Fruit fly (Drosophila melanogaster) whole organism, embryonic: ENCODE measurements around the gene CG43230.

Source experiments
- Abd-B ChIP-seq: fragments of 200-800 bp; sonication (Bioruptor generic); optimal IDR thresholded peaks from 2 replicates; lab custom pipeline; 2018; ENCODE audit warnings: missing biosample characterization, mild to moderate bottlenecking, missing genetic modification characterization, moderate library complexity
- Blimp-1 ChIP-seq: fragments of 200-800 bp; sonication (Bioruptor generic); optimal IDR thresholded peaks from 3 replicates; lab custom pipeline; 2018; ENCODE audit warnings: missing biosample characterization, missing genetic modification characterization, mild to moderate bottlenecking, moderate library complexity, missing genetic modification reagents
- CG1024 ChIP-seq: fragments of 200-800 bp; sonication (Bioruptor generic); IDR thresholded peaks from 2 replicates; pipeline ENCODE4 v1.3.6; 2022; ENCODE audit warnings: missing biosample characterization, missing genetic modification characterization
- CG10979 ChIP-seq: fragments of 200-800 bp; sonication (Bioruptor generic); optimal IDR thresholded peaks from 2 replicates; lab custom pipeline; 2018; ENCODE audit warnings: missing biosample characterization, mild to moderate bottlenecking, missing genetic modification characterization, moderate library complexity
- CG11504 ChIP-seq: fragments of 200-800 bp; sonication (Bioruptor generic); optimal IDR thresholded peaks from 3 replicates; lab custom pipeline; 2019; ENCODE audit warnings: missing biosample characterization, mild to moderate bottlenecking, missing genetic modification characterization, moderate library complexity
- CG15514 ChIP-seq: fragments of 200-800 bp; sonication (Bioruptor generic); optimal IDR thresholded peaks from 3 replicates; lab custom pipeline; 2017; ENCODE audit warnings: missing biosample characterization, missing genetic modification characterization, mild to moderate bottlenecking, moderate library complexity, missing genetic modification reagents
- CG1603 ChIP-seq: fragments of 200-800 bp; sonication (Bioruptor generic); optimal IDR thresholded peaks from 2 replicates; lab custom pipeline; 2019; ENCODE audit warnings: missing biosample characterization, mild to moderate bottlenecking, missing genetic modification characterization, moderate library complexity
- CG2120 ChIP-seq: fragments of 200-800 bp; sonication (Bioruptor generic); optimal IDR thresholded peaks from 3 replicates; lab custom pipeline; 2016; ENCODE audit warnings: missing biosample characterization, missing genetic modification characterization
- CG3163 ChIP-seq: fragments of 200-800 bp; sonication (Bioruptor generic); optimal IDR thresholded peaks from 3 replicates; lab custom pipeline; 2016; ENCODE audit warnings: missing biosample characterization, missing genetic modification characterization
- CG3995 ChIP-seq: fragments of 200-800 bp; sonication (Bioruptor generic); optimal IDR thresholded peaks from 3 replicates; lab custom pipeline; 2016; ENCODE audit warnings: missing biosample characterization, missing genetic modification characterization
- CG4360 ChIP-seq: fragments of 200-800 bp; sonication (Bioruptor generic); IDR thresholded peaks from 2 replicates; pipeline ENCODE4 v1.3.6; 2022; ENCODE audit warnings: missing biosample characterization, missing genetic modification characterization
- CG8290 ChIP-seq, 3 experiments: fragments of 200-800 bp; sonication (Bioruptor generic); optimal IDR thresholded peaks; 2 replicates each; lab custom pipeline; 2016 to 2019; ENCODE audit warnings: missing biosample characterization in 3 of 3, missing genetic modification characterization in 3 of 3, mild to moderate bottlenecking in 2 of 3, moderate library complexity in 1 of 3
- CG8388 ChIP-seq: fragments of 200-800 bp; sonication (Bioruptor generic); optimal IDR thresholded peaks from 2 replicates; lab custom pipeline; 2019; ENCODE audit warnings: missing biosample characterization, mild to moderate bottlenecking, missing genetic modification characterization, moderate library complexity
- CG8924 ChIP-seq: fragments of 200-800 bp; optimal IDR thresholded peaks from 3 replicates; lab custom pipeline; 2019; ENCODE audit warnings: missing biosample characterization, mild to moderate bottlenecking, missing genetic modification characterization, moderate library complexity
- CG9932 ChIP-seq: fragments of 200-800 bp; sonication (Bioruptor generic); IDR thresholded peaks from 2 replicates; pipeline ENCODE4 v1.3.6; 2022; ENCODE audit warnings: missing biosample characterization, missing genetic modification characterization
- D19A ChIP-seq: fragments of 200-800 bp; optimal IDR thresholded peaks from 3 replicates; lab custom pipeline; 2019; ENCODE audit warnings: missing biosample characterization, mild to moderate bottlenecking, missing genetic modification characterization, moderate library complexity
- ERR ChIP-seq: fragments of 200-800 bp; sonication (Bioruptor generic); optimal IDR thresholded peaks from 2 replicates; lab custom pipeline; 2016; ENCODE audit warnings: missing biosample characterization, missing genetic modification characterization
- Ets65A ChIP-seq: fragments of 200-800 bp; sonication (Bioruptor generic); peaks from one replicate; lab custom pipeline; 2016; ENCODE audit warnings: missing biosample characterization, missing genetic modification characterization
- HLH3B ChIP-seq: fragments of 200-800 bp; sonication (Bioruptor generic); IDR thresholded peaks from 2 replicates; pipeline ENCODE4 v1.3.6; 2022; ENCODE audit warnings: missing biosample characterization, missing genetic modification characterization
- Hmx ChIP-seq: fragments of 200-800 bp; sonication (Bioruptor generic); optimal IDR thresholded peaks from 2 replicates; lab custom pipeline; 2016; ENCODE audit warnings: missing biosample characterization, missing genetic modification characterization
- Lpt ChIP-seq: fragments of >200 bp; optimal IDR thresholded peaks from 2 replicates; lab custom pipeline; 2018; ENCODE audit warnings: missing biosample characterization, missing genetic modification characterization
- Med ChIP-seq: fragments of 200-800 bp; sonication (Bioruptor generic); peaks from one replicate; lab custom pipeline; 2016; ENCODE audit warnings: missing biosample characterization, missing genetic modification characterization, mild to moderate bottlenecking, inconsistent platforms, moderate library complexity
- Oli ChIP-seq: fragments of 200-800 bp; sonication (Bioruptor generic); optimal IDR thresholded peaks from 2 replicates; lab custom pipeline; 2018; ENCODE audit warnings: missing biosample characterization, mild to moderate bottlenecking, missing genetic modification characterization, moderate library complexity
- Pdp1 ChIP-seq, 2 experiments: fragments of 200-800 bp; sonication (Bioruptor generic); optimal IDR thresholded peaks; 3 replicates each; lab custom pipeline; 2016; ENCODE audit warnings: missing biosample characterization in 2 of 2, missing genetic modification characterization in 2 of 2, mild to moderate bottlenecking in 1 of 2, moderate library complexity in 1 of 2
- Ptx1 ChIP-seq: fragments of 200-800 bp; sonication (Bioruptor generic); IDR thresholded peaks from 2 replicates; pipeline ENCODE4 v1.3.6; 2022; ENCODE audit warnings: missing biosample characterization, missing genetic modification characterization
- Sox102F ChIP-seq: fragments of 200-800 bp; sonication (Bioruptor generic); optimal IDR thresholded peaks from 2 replicates; lab custom pipeline; 2018; ENCODE audit warnings: missing biosample characterization, mild to moderate bottlenecking, missing genetic modification characterization, moderate library complexity
- Xrp1 ChIP-seq: fragments of 200-800 bp; sonication (Bioruptor generic); IDR thresholded peaks from 2 replicates; pipeline ENCODE4 v1.3.6; 2022; ENCODE audit warnings: missing biosample characterization, missing genetic modification characterization
- ara ChIP-seq: fragments of 200-800 bp; sonication (Bioruptor generic); IDR thresholded peaks from 2 replicates; pipeline ENCODE4 v1.3.6; 2022; ENCODE audit warnings: missing biosample characterization, missing genetic modification characterization
- bsh ChIP-seq, 2 experiments: fragments of 200-800 bp; sonication (Bioruptor generic); optimal IDR thresholded peaks; 2 replicates each; lab custom pipeline; 2017 to 2018; ENCODE audit warnings: mild to moderate bottlenecking in 2 of 2, missing biosample characterization in 2 of 2, missing genetic modification characterization in 2 of 2, moderate library complexity in 1 of 2
- dan ChIP-seq: fragments of 200-800 bp; sonication (Bioruptor generic); IDR thresholded peaks from 2 replicates; pipeline ENCODE4 v1.3.6; 2022; ENCODE audit warnings: missing biosample characterization, missing genetic modification characterization
- dm ChIP-seq: fragments of 200-800 bp; sonication (Bioruptor generic); optimal IDR thresholded peaks from 3 replicates; lab custom pipeline; 2016; ENCODE audit warnings: missing biosample characterization, missing genetic modification characterization
- dmrt99B ChIP-seq: fragments of 200-800 bp; sonication (Bioruptor generic); optimal IDR thresholded peaks from 2 replicates; lab custom pipeline; 2018; ENCODE audit warnings: missing biosample characterization, mild to moderate bottlenecking, missing genetic modification characterization, moderate library complexity
- dysf ChIP-seq: fragments of 200-800 bp; sonication (Bioruptor generic); IDR thresholded peaks from 3 replicates; pipeline ENCODE4 v1.3.6; 2022; ENCODE audit warnings: missing biosample characterization, missing genetic modification characterization
- exex ChIP-seq: fragments of 200-800 bp; sonication (Bioruptor generic); optimal IDR thresholded peaks from 4 replicates; lab custom pipeline; 2018; ENCODE audit warnings: missing biosample characterization, mild to moderate bottlenecking, missing genetic modification characterization, moderate library complexity
- fd96Cb ChIP-seq: fragments of 200-800 bp; sonication (Bioruptor generic); optimal IDR thresholded peaks from 2 replicates; lab custom pipeline; 2018; ENCODE audit warnings: missing biosample characterization, mild to moderate bottlenecking, missing genetic modification characterization, moderate library complexity
- gcm ChIP-seq: fragments of 200-800 bp; sonication (Bioruptor generic); optimal IDR thresholded peaks from 2 replicates; lab custom pipeline; 2019; ENCODE audit warnings: missing biosample characterization, mild to moderate bottlenecking, missing genetic modification characterization, moderate library complexity
- hkb ChIP-seq, 2 experiments: fragments of 200-800 bp in 1 of 2; fragments of >200 bp in 1 of 2; sonication (Bioruptor generic) in 1 of 2; IDR thresholded peaks in 1 of 2; optimal IDR thresholded peaks in 1 of 2; 2 replicates each; pipeline versions ENCODE4 v1.3.6 to Lab custom; 2017 to 2022; ENCODE audit warnings: missing biosample characterization in 1 of 2, missing genetic modification characterization in 1 of 2
- hth ChIP-seq: fragments of >200 bp; optimal IDR thresholded peaks from 2 replicates; lab custom pipeline; 2017; ENCODE audit warnings: inconsistent platforms
- ken ChIP-seq: fragments of 200-800 bp; sonication (Bioruptor generic); IDR thresholded peaks from 3 replicates; pipeline ENCODE4 v1.3.6; 2022; ENCODE audit warnings: missing biosample characterization, missing genetic modification characterization
- mam ChIP-seq: fragments of 200-800 bp; sonication (Bioruptor generic); optimal IDR thresholded peaks from 3 replicates; lab custom pipeline; 2016; ENCODE audit warnings: missing biosample characterization, missing genetic modification characterization
- nom ChIP-seq: fragments of 200-800 bp; sonication (Bioruptor generic); optimal IDR thresholded peaks from 2 replicates; lab custom pipeline; 2017; ENCODE audit warnings: missing biosample characterization, missing genetic modification characterization, mild to moderate bottlenecking, moderate library complexity, missing genetic modification reagents
- pan ChIP-seq, 4 experiments: fragments of >200 bp in 3 of 4; fragments of 200-800 bp in 1 of 4; sonication (Bioruptor generic) in 1 of 4; optimal IDR thresholded peaks in 3 of 4; IDR thresholded peaks in 1 of 4; 2 replicates each; pipeline versions ENCODE4 v1.3.6 to Lab custom; 2017 to 2022; ENCODE audit warnings: missing biosample characterization in 2 of 4, missing genetic modification characterization in 2 of 4, mixed read lengths in 1 of 4
- sens ChIP-seq: fragments of 200-800 bp; sonication (Bioruptor generic); peaks from one replicate; lab custom pipeline; 2016; ENCODE audit warnings: missing biosample characterization, missing genetic modification characterization
- sisA ChIP-seq: fragments of 200-800 bp; sonication (Bioruptor generic); IDR thresholded peaks from 2 replicates; pipeline ENCODE4 v1.3.6; 2022; ENCODE audit warnings: missing biosample characterization, missing genetic modification characterization
- slbo ChIP-seq: fragments of 200-800 bp; sonication (Bioruptor generic); IDR thresholded peaks from 2 replicates; pipeline ENCODE4 v1.3.6; 2022; ENCODE audit warnings: missing biosample characterization, missing genetic modification characterization
- trh ChIP-seq: fragments of 200-800 bp; sonication (Bioruptor generic); optimal IDR thresholded peaks from 2 replicates; lab custom pipeline; 2016; ENCODE audit warnings: missing biosample characterization, missing genetic modification characterization
- zf30C ChIP-seq: fragments of 200-800 bp; sonication (Bioruptor generic); optimal IDR thresholded peaks from 3 replicates; lab custom pipeline; 2018; ENCODE audit warnings: missing biosample characterization, mild to moderate bottlenecking, missing genetic modification characterization

CG43230 gene

dm6 chr2L:15249006-15249513 is 34.0 kb downstream of the CG43230 start (continued):
- TF ChIP-seq ara (GFP tag; lab: Robert Waterston, UW) (peak; percentile 12; the same call in 1 of the 2 replicates), Med (GFP tag; lab: Kevin White, UChicago) (peak; percentile 79), CG4360 (no peak), Oli (no peak)

- no peak for TF ChIP-seq dysf
- TF ChIP-seq trh (GFP tag; lab: Kevin White, UChicago): no peak
- TF ChIP-seq mam (GFP tag; lab: Kevin White, UChicago): peak; percentile 4
- peak; percentile 55 for TF ChIP-seq CG11504 (tag; lab: Kevin White, UChicago)
- no peak for TF ChIP-seq dan (GFP tag; lab: Robert Waterston, UW)
- TF ChIP-seq pan (optimal IDR thresholded peaks at IDR 0.05; lab: Kevin White, UChicago): no peak
- TF ChIP-seq pan (GFP tag; optimal IDR thresholded peaks at IDR 0.05 in 1 of 2, IDR thresholded peaks at IDR 0.05 in 1 of 2): peak in 1 of 2 experiments; percentile 17
- TF ChIP-seq Ets65A (GFP tag; lab: Kevin White, UChicago): peak; percentile 52
- peak; percentile 40; the same call in 1 of the 2 replicates for TF ChIP-seq HLH3B (GFP tag; lab: Robert Waterston, UW)
- TF ChIP-seq dm: no peak
- 0 out of 2 replicates have a peak, but pooled peaks have one; percentile 10 for TF ChIP-seq Ptx1 (GFP tag; lab: Robert Waterston, UW)
- TF ChIP-seq ERR (GFP tag; lab: Kevin White, UChicago): no peak
- TF ChIP-seq Abd-B (GFP tag; lab: Kevin White, UChicago): peak; percentile 20
- no peak for TF ChIP-seq CG15514 (GFP tag; lab: Kevin White, UChicago)
- peak; percentile 39; the same call in 1 of the 2 replicates for TF ChIP-seq sisA (GFP tag; lab: Robert Waterston, UW)
- no peak for TF ChIP-seq Lpt (GFP tag; lab: Kevin White, UChicago)
- TF ChIP-seq CG3163 (GFP tag; lab: Kevin White, UChicago): no peak
- TF ChIP-seq Hmx (GFP tag; lab: Kevin White, UChicago): no peak
- TF ChIP-seq fd96Cb (tag; lab: Kevin White, UChicago): peak; percentile 26
- no peak for TF ChIP-seq hth (lab: Kevin White, UChicago)
- TF ChIP-seq nom (GFP tag; lab: Kevin White, UChicago): no peak
- peak; percentile 7 for TF ChIP-seq CG2120 (GFP tag; lab: Kevin White, UChicago)
- peak in 1 of 2 experiments; percentile 32 for TF ChIP-seq Pdp1 (GFP tag; optimal IDR thresholded peaks at IDR 0.05; lab: Kevin White, UChicago)
- TF ChIP-seq CG1024 (GFP tag; lab: Robert Waterston, UW): 0 out of 2 replicates have a peak, but pooled peaks have one; percentile 8
- TF ChIP-seq CG1603 (tag; lab: Kevin White, UChicago): peak; percentile 33
- no peak for TF ChIP-seq CG3995 (GFP tag; lab: Kevin White, UChicago)
- no peak for TF ChIP-seq CG9932 (GFP tag; lab: Robert Waterston, UW)
- TF ChIP-seq hkb (optimal IDR thresholded peaks at IDR 0.05; lab: Kevin White, UChicago): no peak
- TF ChIP-seq hkb (GFP tag; IDR thresholded peaks at IDR 0.05; lab: Robert Waterston, UW): peak; percentile 23; the same call in 1 of the 2 replicates
- TF ChIP-seq slbo (GFP tag; lab: Robert Waterston, UW): peak; percentile 30; the same call in 1 of the 2 replicates
- peak; percentile 32; the same call in 1 of the 2 replicates for TF ChIP-seq Xrp1 (GFP tag; lab: Robert Waterston, UW)
- no peak for TF ChIP-seq zf30C (GFP tag; lab: Kevin White, UChicago)
- TF ChIP-seq Sox102F: peak; percentile 11
- no peak for TF ChIP-seq CG8388
- TF ChIP-seq sens: peak; percentile 82
- peak; percentile 15 for TF ChIP-seq D19A (tag; lab: Kevin White, UChicago)
- peak; percentile 77 for TF ChIP-seq Med (GFP tag; lab: Kevin White, UChicago)
- no peak for TF ChIP-seq gcm (GFP tag; lab: Kevin White, UChicago)
- no peak for TF ChIP-seq CG8924 (tag; lab: Kevin White, UChicago)
- TF ChIP-seq CG10979 (tag; lab: Kevin White, UChicago): peak; percentile 10
- TF ChIP-seq Blimp-1: no peak
- TF ChIP-seq dmrt99B (tag; lab: Kevin White, UChicago): peak; percentile 13
- TF ChIP-seq bsh (GFP tag; optimal IDR thresholded peaks at IDR 0.05; lab: Kevin White, UChicago): peak in 1 of 2 experiments; percentile 26
- 0 out of 3 replicates have a peak, but pooled peaks have one; percentile 7 for TF ChIP-seq ken (GFP tag; lab: Robert Waterston, UW)
- no peak for TF ChIP-seq CG8290 (GFP tag; optimal IDR thresholded peaks at IDR 0.05; lab: Kevin White, UChicago)
- peak in 1 of 2 experiments; percentile 31 for TF ChIP-seq CG8290 (tag; optimal IDR thresholded peaks at IDR 0.05; lab: Kevin White, UChicago)
- TF ChIP-seq exex: no peak
Measured at dm6 chr2L:15249682-15250081, 34.7 kb downstream of the CG43230 start.
